Fruit fly (Drosophila melanogaster): Measurements from ENCODE around the gene Ets96B.

The Ets96B gene

dm6 chr3R:24809576-24810279 lies 21.9 kb downstream of the Ets96B start (continued):
- TF ChIP-seq CG12744 (GFP tag; optimal IDR thresholded peaks at IDR 0.05) (peak; percentile 10), Dek (tag; optimal IDR thresholded peaks at IDR 0.05) (peak; percentile 16), slou (GFP tag; optimal IDR thresholded peaks at IDR 0.05) (no peak), CG4617 (GFP tag; optimal IDR thresholded peaks at IDR 0.05; ENCODE audit: borderline replicate concordance) (no peak), CG33213 (GFP tag; optimal IDR thresholded peaks at IDR 0.05) (peak; percentile 41), gcm (GFP tag; optimal IDR thresholded peaks at IDR 0.05) (peak; percentile 44), sd (tag; optimal IDR thresholded peaks at IDR 0.05) (peak; percentile 17), HLH4C (GFP tag; IDR thresholded peaks at IDR 0.05; ENCODE audit: partially characterized antibody) (no peak), kni (GFP tag; optimal IDR thresholded peaks at IDR 0.05) (peak; percentile 62), CG7372 (GFP tag; IDR thresholded peaks at IDR 0.05) (no peak), pum (GFP tag; optimal IDR thresholded peaks at IDR 0.05) (no peak), Nf-YA (GFP tag; IDR thresholded peaks at IDR 0.05) (no peak), Atf6 (GFP tag; IDR thresholded peaks at IDR 0.05) (peak; percentile 45; the same call in 1 of the 2 replicates), lab (GFP tag; optimal IDR thresholded peaks at IDR 0.05) (no peak), mam (GFP tag; optimal IDR thresholded peaks at IDR 0.05) (no peak), CG15073 (GFP tag; optimal IDR thresholded peaks at IDR 0.05) (no peak), CG7987 (GFP tag; optimal IDR thresholded peaks at IDR 0.05) (peak; percentile 71), Jarid2 (GFP tag; optimal IDR thresholded peaks at IDR 0.05) (no peak), CG10462 (GFP tag; optimal IDR thresholded peaks at IDR 0.05) (no peak), chinmo (GFP tag; IDR thresholded peaks at IDR 0.05; ENCODE audit: partially characterized antibody) (0 out of 4 replicates have a peak, but pooled peaks have one; percentile 21), ftz-f1 (GFP tag; optimal IDR thresholded peaks at IDR 0.05) (no peak), corto (GFP tag; optimal IDR thresholded peaks at IDR 0.05) (no peak), CG10543 (GFP tag; optimal IDR thresholded peaks at IDR 0.05) (peak; percentile 48), CG13287 (GFP tag; IDR thresholded peaks at IDR 0.05; ENCODE audit: partially characterized antibody) (no peak), NfI (GFP tag; optimal IDR thresholded peaks at IDR 0.05) (no peak), CG14965 (GFP tag; optimal IDR thresholded peaks at IDR 0.05; ENCODE audit: borderline replicate concordance) (no peak), Camta (GFP tag; optimal IDR thresholded peaks at IDR 0.05) (peak; percentile 19), stwl (tag; optimal IDR thresholded peaks at IDR 0.05) (no peak), CG10267 (tag; optimal IDR thresholded peaks at IDR 0.05) (peak; percentile 2), CG18476 (GFP tag; optimal IDR thresholded peaks at IDR 0.05) (no peak), CG43689 (GFP tag; IDR thresholded peaks at IDR 0.05) (no peak), nau (GFP tag; optimal IDR thresholded peaks at IDR 0.05) (no peak), exex (tag; optimal IDR thresholded peaks at IDR 0.05) (peak; percentile 90), vnd (GFP tag; IDR thresholded peaks at IDR 0.05; ENCODE audit: partially characterized antibody) (no peak), CG4328 (GFP tag; optimal IDR thresholded peaks at IDR 0.05) (peak; percentile 61), ERR (GFP tag; optimal IDR thresholded peaks at IDR 0.05) (no peak), usp (GFP tag; optimal IDR thresholded peaks at IDR 0.05) (no peak), CG3726 (GFP tag; IDR thresholded peaks at IDR 0.05) (no peak), NFAT (GFP tag; IDR thresholded peaks at IDR 0.05) (no peak), sim (GFP tag; IDR thresholded peaks at IDR 0.05) (no peak), Hsf (GFP tag; optimal IDR thresholded peaks at IDR 0.05) (no peak), CG4360 (GFP tag; IDR thresholded peaks at IDR 0.05) (no peak), BEAF-32 (GFP tag; optimal IDR thresholded peaks at IDR 0.05) (no peak), CG6254 (GFP tag; optimal IDR thresholded peaks at IDR 0.05) (peak; percentile 27), Fer2 (tag; optimal IDR thresholded peaks at IDR 0.05) (no peak), CG2889 (GFP tag; IDR thresholded peaks at IDR 0.05) (no peak), Kr (GFP tag; optimal IDR thresholded peaks at IDR 0.05) (no peak), zfh2 (GFP tag; optimal IDR thresholded peaks at IDR 0.05) (no peak), CG18619 (GFP tag; optimal IDR thresholded peaks at IDR 0.05) (peak; percentile 19)
